Worm (Caenorhabditis elegans) whole organism, L1 larva: Measurements from ENCODE around the gene nspb-5.

Source experiments
- F16B12.6 ChIP-seq: fragments of 150-350 bp; optimal IDR thresholded peaks from 2 replicates; lab custom pipeline; 2014; ENCODE audit warnings: missing biosample characterization, missing genetic modification characterization
- blmp-1 ChIP-seq: fragments of 150-350 bp; optimal IDR thresholded peaks from 2 replicates; lab custom pipeline; 2014; ENCODE audit warnings: missing biosample characterization, missing genetic modification characterization
- ceh-82 ChIP-seq, 3 experiments: fragments of 150-350 bp in 1 of 3; sonication (generic microtip) in 2 of 3; optimal IDR thresholded peaks; 2 replicates each; lab custom pipeline; 2014 to 2017; ENCODE audit warnings: missing biosample characterization in 3 of 3, missing genetic modification characterization in 3 of 3
- ces-1 ChIP-seq: fragments of 150-350 bp; optimal IDR thresholded peaks from 2 replicates; lab custom pipeline; 2014; ENCODE audit warnings: missing biosample characterization, missing genetic modification reagents, missing genetic modification characterization
- dpl-1 ChIP-seq, 3 experiments: fragments of 150-350 bp in 2 of 3; sonication (generic microtip) in 1 of 3; optimal IDR thresholded peaks; 2 replicates each; lab custom pipeline; 2014 to 2017; ENCODE audit warnings: missing biosample characterization in 3 of 3, missing genetic modification characterization in 3 of 3, missing genetic modification reagents in 3 of 3
- dsc-1 ChIP-seq: sonication (generic microtip); optimal IDR thresholded peaks from 2 replicates; lab custom pipeline; 2016; ENCODE audit warnings: mild to moderate bottlenecking, missing genetic modification characterization, missing compliant biosample characterization
- efl-1 ChIP-seq, 4 experiments: fragments of 150-350 bp; optimal IDR thresholded peaks in 3 of 4; peaks in 1 of 4; 1 replicate in 1 of 4; 2 replicates in 3 of 4; lab custom pipeline; 2014; ENCODE audit warnings: missing biosample characterization in 2 of 4, missing genetic modification characterization in 2 of 4, missing genetic modification reagents in 2 of 4
- elt-2 ChIP-seq: sonication (generic microtip); optimal IDR thresholded peaks from 2 replicates; lab custom pipeline; 2016; ENCODE audit warnings: missing genetic modification characterization, mild to moderate bottlenecking, inconsistent platforms, missing compliant biosample characterization, missing genetic modification reagents
- elt-3 ChIP-seq, 6 experiments: fragments of 150-350 bp in 1 of 6; sonication (generic microtip); optimal IDR thresholded peaks; 2 replicates each; lab custom pipeline; 2017 to 2018; ENCODE audit warnings: missing biosample characterization in 6 of 6, missing genetic modification characterization in 6 of 6, inconsistent platforms in 1 of 6
- ets-5 ChIP-seq: fragments of 200-800 bp; sonication (Bioruptor generic); IDR thresholded peaks from 2 replicates; pipeline ENCODE4 v1.3.6; 2022; ENCODE audit warnings: missing genetic modification characterization, missing compliant biosample characterization
- fkh-8 ChIP-seq: sonication (generic microtip); optimal IDR thresholded peaks from 2 replicates; lab custom pipeline; 2016; ENCODE audit warnings: mild to moderate bottlenecking, missing genetic modification characterization, missing compliant biosample characterization
- grh-1 ChIP-seq: fragments of 200-800 bp; sonication (Bioruptor generic); IDR thresholded peaks from 2 replicates; pipeline ENCODE4 v1.3.6; 2022; ENCODE audit warnings: missing genetic modification reagents, missing genetic modification characterization, missing compliant biosample characterization
- isw-1 ChIP-seq: fragments of 200-800 bp; sonication (Bioruptor generic); IDR thresholded peaks from 2 replicates; pipeline ENCODE4 v1.3.6; 2022; ENCODE audit warnings: missing genetic modification characterization, missing compliant biosample characterization
- lin-14 ChIP-seq: fragments of 200-800 bp; sonication (Bioruptor generic); optimal IDR thresholded peaks from 2 replicates; lab custom pipeline; 2018; ENCODE audit warnings: mild to moderate bottlenecking, missing genetic modification characterization, moderate library complexity, missing compliant biosample characterization
- lin-35 ChIP-seq, 2 experiments: fragments of 150-350 bp; optimal IDR thresholded peaks; 2 replicates each; lab custom pipeline; 2014; ENCODE audit warnings: missing biosample characterization in 2 of 2, missing genetic modification characterization in 2 of 2, missing genetic modification reagents in 2 of 2
- lsy-2 ChIP-seq, 2 experiments: fragments of 150-350 bp; optimal IDR thresholded peaks; 2 replicates each; lab custom pipeline; 2014; ENCODE audit warnings: missing biosample characterization in 2 of 2, missing genetic modification characterization in 2 of 2
- mdl-1 ChIP-seq, 2 experiments: fragments of 150-350 bp; optimal IDR thresholded peaks; 2 replicates each; lab custom pipeline; 2014 to 2017; ENCODE audit warnings: missing biosample characterization in 2 of 2, missing genetic modification characterization in 2 of 2, inconsistent platforms in 1 of 2
- mef-2 ChIP-seq: fragments of 150-350 bp; optimal IDR thresholded peaks from 2 replicates; lab custom pipeline; 2014; ENCODE audit warnings: missing biosample characterization, missing genetic modification characterization
- nhr-20 ChIP-seq: sonication (generic microtip); optimal IDR thresholded peaks from 2 replicates; lab custom pipeline; 2016; ENCODE audit warnings: mild to moderate bottlenecking, missing genetic modification characterization, missing compliant biosample characterization
- nhr-47 ChIP-seq: sonication (generic microtip); optimal IDR thresholded peaks from 2 replicates; lab custom pipeline; 2016; ENCODE audit warnings: mild to moderate bottlenecking, missing genetic modification characterization, moderate library complexity, missing compliant biosample characterization
- nhr-77 ChIP-seq: fragments of 150-350 bp; optimal IDR thresholded peaks from 2 replicates; lab custom pipeline; 2014; ENCODE audit warnings: missing biosample characterization, missing genetic modification characterization
- nhr-84 ChIP-seq: sonication (generic microtip); optimal IDR thresholded peaks from 2 replicates; lab custom pipeline; 2017; ENCODE audit warnings: missing biosample characterization, missing genetic modification characterization
- nhr-85 ChIP-seq: sonication (generic microtip); peaks from one replicate; lab custom pipeline; 2016; ENCODE audit warnings: missing genetic modification characterization, inconsistent platforms, missing compliant biosample characterization
- pax-3 ChIP-seq: fragments of 200-800 bp; sonication (Bioruptor generic); optimal IDR thresholded peaks from 2 replicates; lab custom pipeline; 2018; ENCODE audit warnings: mild to moderate bottlenecking, missing genetic modification characterization, moderate library complexity, missing compliant biosample characterization
- pqm-1 ChIP-seq: sonication (generic microtip); optimal IDR thresholded peaks from 3 replicates; lab custom pipeline; 2017; ENCODE audit warnings: missing biosample characterization, missing genetic modification characterization
- skn-1 ChIP-seq: fragments of 150-350 bp; optimal IDR thresholded peaks from 2 replicates; lab custom pipeline; 2014; ENCODE audit warnings: missing biosample characterization, missing genetic modification characterization
- snpc-4 ChIP-seq: fragments of 150-350 bp; optimal IDR thresholded peaks from 2 replicates; lab custom pipeline; 2014; ENCODE audit warnings: missing biosample characterization, missing genetic modification characterization
- snu-23 ChIP-seq: sonication (generic microtip); optimal IDR thresholded peaks from 2 replicates; lab custom pipeline; 2016; ENCODE audit warnings: missing genetic modification characterization, missing compliant biosample characterization
- sox-4 ChIP-seq: sonication (generic microtip); optimal IDR thresholded peaks from 2 replicates; lab custom pipeline; 2016; ENCODE audit warnings: missing genetic modification characterization, missing compliant biosample characterization
- sptf-1 ChIP-seq: fragments of 150-350 bp; optimal IDR thresholded peaks from 2 replicates; lab custom pipeline; 2014; ENCODE audit warnings: missing biosample characterization, missing genetic modification characterization
- tlp-1 ChIP-seq: fragments of 150-350 bp; optimal IDR thresholded peaks from 2 replicates; lab custom pipeline; 2014; ENCODE audit warnings: missing biosample characterization, missing genetic modification characterization
- unc-30 ChIP-seq: sonication (generic microtip); optimal IDR thresholded peaks from 2 replicates; lab custom pipeline; 2017; ENCODE audit warnings: missing biosample characterization, missing genetic modification characterization
- vab-15 ChIP-seq: sonication (generic microtip); optimal IDR thresholded peaks from 2 replicates; lab custom pipeline; 2017; ENCODE audit warnings: missing genotype, mild to moderate bottlenecking, missing genetic modification characterization, missing compliant biosample characterization
- zag-1 ChIP-seq: fragments of 150-350 bp; optimal IDR thresholded peaks from 2 replicates; lab custom pipeline; 2014; ENCODE audit warnings: missing biosample characterization, missing genetic modification characterization

The nspb-5 gene

ce11 chrIV:6605863-6606262, 7.0 kb downstream of the nspb-5 start, which contains the start of gene nstp-2:
Gene nstp-2, minus strand, starts transcription at chrIV:6606188.
- peak; percentile 63 for TF ChIP-seq grh-1 (GFP tag; lab: Robert Waterston, UW)
- no peak for TF ChIP-seq zag-1 (tag; lab: Kevin White, UChicago)
- no peak for TF ChIP-seq unc-30 (tag; lab: Kevin White, UChicago)
- no peak for TF ChIP-seq sox-4
- TF ChIP-seq pax-3 = no peak
- peak; percentile 61 for TF ChIP-seq nhr-85 (tag; lab: Kevin White, UChicago)

DNA sequence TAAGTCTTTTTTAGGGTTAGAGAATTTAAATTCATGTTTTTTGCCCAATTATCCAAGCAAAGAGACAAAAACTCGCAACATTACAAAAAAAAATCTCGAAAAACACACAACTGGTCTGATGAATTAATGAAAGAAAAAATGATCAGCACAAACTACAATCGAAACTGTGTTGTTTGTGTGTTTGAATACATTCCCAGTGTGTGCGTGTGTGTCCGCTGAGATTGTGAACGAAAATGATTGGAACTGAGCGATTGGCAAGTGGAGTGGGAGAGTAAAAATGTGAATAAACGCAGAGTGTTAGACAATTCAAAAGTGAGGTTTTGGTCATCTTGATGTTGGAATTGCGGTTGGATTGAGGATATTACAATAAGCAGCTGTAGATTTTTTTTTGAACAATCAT, 7.7 kb downstream of the nspb-5 start:
- TF ChIP-seq snu-23 (GFP tag; lab: Kevin White, UChicago) (peak; percentile 12), blmp-1 (tag; lab: Kevin White, UChicago) (peak; percentile 48), lin-14 (peak; percentile 56), efl-1 (optimal IDR thresholded peaks at IDR 0.05; lab: Kevin White, UChicago) (no peak), efl-1 (GFP tag; optimal IDR thresholded peaks at IDR 0.05 in 1 of 2; lab: Kevin White, UChicago) (peak in 1 of 2 experiments; percentile 62), dsc-1 (tag; lab: Kevin White, UChicago) (no peak)

DNA sequence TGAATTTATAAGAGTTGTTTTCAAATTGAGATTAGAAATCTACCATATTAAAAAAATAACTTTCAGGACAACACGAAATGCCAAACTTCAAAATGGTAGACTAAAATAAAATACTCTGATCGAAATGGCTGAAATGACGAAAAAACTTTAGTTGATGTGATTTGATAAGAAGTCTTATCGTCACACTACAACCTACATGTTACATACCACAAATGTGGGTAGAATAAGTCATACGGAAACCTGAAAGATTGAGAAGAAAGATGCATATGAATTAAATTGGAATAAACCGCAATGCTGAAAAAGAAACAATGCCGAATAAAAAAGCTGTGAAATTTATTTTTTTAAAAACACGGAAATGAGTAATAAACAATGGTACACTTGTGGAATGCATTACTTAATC, 8.2 kb downstream of the nspb-5 start:
- TF ChIP-seq F16B12.6 (tag; lab: Kevin White, UChicago) = no peak
- TF ChIP-seq pqm-1 (tag; lab: Kevin White, UChicago) = no peak
- peak in 1 of 6 experiments; percentile 33 for TF ChIP-seq elt-3 (tag; optimal IDR thresholded peaks at IDR 0.05; lab: Kevin White, UChicago)
- TF ChIP-seq vab-15 (tag; lab: Kevin White, UChicago) = no peak
- peak; percentile 60 for TF ChIP-seq nhr-85 (tag; lab: Kevin White, UChicago)

- peak in 1 of 2 experiments; percentile 6 for TF ChIP-seq lin-35 (GFP tag; optimal IDR thresholded peaks at IDR 0.05; lab: Kevin White, UChicago)
- TF ChIP-seq mef-2 (tag; lab: Kevin White, UChicago) = no peak
- TF ChIP-seq lin-14 = peak; percentile 50
- TF ChIP-seq dpl-1 (GFP tag; optimal IDR thresholded peaks at IDR 0.05; lab: Kevin White, UChicago) = peak in 1 of 3 experiments; percentile 30
- TF ChIP-seq efl-1 (optimal IDR thresholded peaks at IDR 0.05; lab: Kevin White, UChicago) = peak; percentile 19 to 29
- no peak for TF ChIP-seq efl-1 (GFP tag; optimal IDR thresholded peaks at IDR 0.05 in 1 of 2; lab: Kevin White, UChicago)
- peak in 1 of 2 experiments; percentile 52 for TF ChIP-seq lsy-2 (tag; optimal IDR thresholded peaks at IDR 0.05; lab: Kevin White, UChicago)
- TF ChIP-seq ets-5 = no peak
Observed at ce11 chrIV:6613296-6613695, 14.5 kb downstream of the nspb-5 start, which contains the start of gene drh-1. Gene drh-1, minus strand, starts transcription at chrIV:6613353.

DNA sequence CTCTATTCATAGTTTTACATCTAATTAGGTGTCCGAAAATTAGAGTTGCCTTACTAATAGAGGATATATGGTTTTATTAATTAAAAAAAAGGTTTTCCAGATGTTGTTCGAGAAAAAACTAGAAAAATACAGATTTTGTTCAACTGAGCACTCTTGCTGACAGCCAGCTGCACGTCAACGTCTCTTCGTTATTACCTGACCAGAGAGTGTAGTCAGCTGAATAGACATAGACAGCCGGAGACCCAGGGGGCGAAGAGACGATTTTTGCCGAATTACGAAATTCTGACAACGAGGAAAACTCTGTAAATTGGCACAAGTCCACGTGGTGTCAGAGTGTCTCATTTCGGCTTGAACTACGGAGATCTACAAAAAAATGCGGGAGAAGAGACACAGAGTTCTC, 19.8 kb downstream of the nspb-5 start:
- TF ChIP-seq ceh-82 (tag; optimal IDR thresholded peaks at IDR 0.05; lab: Kevin White, UChicago) (peak in 1 of 3 experiments; percentile 16), pqm-1 (tag; lab: Kevin White, UChicago) (no peak), isw-1 (GFP tag; lab: Robert Waterston, UW) (no peak), snpc-4 (tag; lab: Kevin White, UChicago) (no peak), sptf-1 (tag; lab: Kevin White, UChicago) (no peak), nhr-77 (no peak), tlp-1 (tag; lab: Kevin White, UChicago) (no peak), nhr-84 (tag; lab: Kevin White, UChicago) (no peak), unc-30 (tag; lab: Kevin White, UChicago) (no peak), efl-1 (optimal IDR thresholded peaks at IDR 0.05; lab: Kevin White, UChicago) (peak; percentile 12 to 53), efl-1 (GFP tag; optimal IDR thresholded peaks at IDR 0.05 in 1 of 2; lab: Kevin White, UChicago) (peak in 1 of 2 experiments; percentile 89), lsy-2 (tag; optimal IDR thresholded peaks at IDR 0.05; lab: Kevin White, UChicago) (peak in 1 of 2 experiments; percentile 42), fkh-8 (tag; lab: Kevin White, UChicago) (no peak), nhr-47 (tag; lab: Kevin White, UChicago) (no peak), lin-35 (GFP tag; optimal IDR thresholded peaks at IDR 0.05; lab: Kevin White, UChicago) (peak in 1 of 2 experiments; percentile 36), skn-1 (tag; lab: Kevin White, UChicago) (peak; percentile 48), mdl-1 (tag; optimal IDR thresholded peaks at IDR 0.05; lab: Kevin White, UChicago) (peak in 1 of 2 experiments; percentile 2), mef-2 (tag; lab: Kevin White, UChicago) (no peak), dsc-1 (tag; lab: Kevin White, UChicago) (no peak), ces-1 (GFP tag; lab: Kevin White, UChicago) (no peak), nhr-20 (tag; lab: Kevin White, UChicago) (peak; percentile 24), elt-2 (tag; lab: Kevin White, UChicago) (no peak)
- TF ChIP-seq, all 84 proteins: peak for 7
